Worm (Caenorhabditis elegans) whole organism, late embryonic: Measurements from ENCODE around the gene C01G10.18.

Experiments used
- K02D7.2 ChIP-seq: sonication (generic microtip); optimal IDR thresholded peaks from 2 replicates; lab custom pipeline; 2017; ENCODE audit warnings: mild to moderate bottlenecking, missing genetic modification characterization, missing compliant biosample characterization
- K09A11.1 ChIP-seq: sonication (generic microtip); optimal IDR thresholded peaks from 2 replicates; lab custom pipeline; 2017; ENCODE audit warnings: antibody characterized with exemption, mild to moderate bottlenecking, missing genetic modification characterization, missing compliant biosample characterization; ENCODE audit not compliant: insufficient read depth
- ceh-14 ChIP-seq: sonication (generic microtip); optimal IDR thresholded peaks from 2 replicates; lab custom pipeline; 2016; ENCODE audit warnings: missing genotype, missing genetic modification characterization, missing compliant biosample characterization
- ceh-2 ChIP-seq: sonication (generic microtip); optimal IDR thresholded peaks from 2 replicates; lab custom pipeline; 2016; ENCODE audit warnings: missing genotype, missing genetic modification characterization, missing compliant biosample characterization
- dve-1 ChIP-seq: sonication (generic microtip); optimal IDR thresholded peaks from 2 replicates; lab custom pipeline; 2017; ENCODE audit warnings: antibody characterized with exemption, mild to moderate bottlenecking, missing genetic modification characterization, missing compliant biosample characterization
- fkh-10 ChIP-seq: fragments of 150-350 bp; optimal IDR thresholded peaks from 2 replicates; lab custom pipeline; 2014; ENCODE audit warnings: missing biosample characterization, missing genetic modification reagents, missing genetic modification characterization
- pha-2 ChIP-seq: sonication (generic microtip); optimal IDR thresholded peaks from 2 replicates; lab custom pipeline; 2017; ENCODE audit warnings: mild to moderate bottlenecking, missing genetic modification characterization, missing compliant biosample characterization
- sox-4 ChIP-seq: sonication (generic microtip); optimal IDR thresholded peaks from 2 replicates; lab custom pipeline; 2017; ENCODE audit warnings: mild to moderate bottlenecking, missing genetic modification characterization, inconsistent platforms, missing compliant biosample characterization
- unc-3 ChIP-seq, 2 experiments: fragments of 200-800 bp in 1 of 2; sonication (Bioruptor generic) in 1 of 2; sonication (generic microtip) in 1 of 2; conservative IDR thresholded peaks in 1 of 2; optimal IDR thresholded peaks in 1 of 2; 2 replicates each; pipeline versions ENCODE4 v1.3.6 to Lab custom; 2016 to 2022; ENCODE audit warnings: missing compliant biosample characterization in 2 of 2, missing genetic modification characterization in 2 of 2, missing genetic modification reagents in 1 of 2

ce11 chrV:15087207-15087706 lies 1.3 kb downstream of the C01G10.18 start, which contains the start of the genes C01G10.15 and C01G10.6:
- TF ChIP-seq ceh-14 (tag; lab: Kevin White, UChicago) (no peak), dve-1 (tag; lab: Kevin White, UChicago) (no peak), unc-3 (GFP tag; conservative IDR thresholded peaks at IDR 0.05; lab: Robert Waterston, UW) (no peak), unc-3 (tag; optimal IDR thresholded peaks at IDR 0.05; lab: Kevin White, UChicago) (no peak), sox-4 (tag; lab: Kevin White, UChicago) (no peak), fkh-10 (GFP tag; lab: Kevin White, UChicago) (no peak), K02D7.2 (no peak), K09A11.1 (tag; lab: Kevin White, UChicago) (no peak), ceh-2 (tag; lab: Kevin White, UChicago) (no peak), pha-2 (tag; lab: Kevin White, UChicago) (no peak)
